Worm (Caenorhabditis elegans): Measurements from ENCODE around the gene W10C4.1.

Gene W10C4.1

DNA sequence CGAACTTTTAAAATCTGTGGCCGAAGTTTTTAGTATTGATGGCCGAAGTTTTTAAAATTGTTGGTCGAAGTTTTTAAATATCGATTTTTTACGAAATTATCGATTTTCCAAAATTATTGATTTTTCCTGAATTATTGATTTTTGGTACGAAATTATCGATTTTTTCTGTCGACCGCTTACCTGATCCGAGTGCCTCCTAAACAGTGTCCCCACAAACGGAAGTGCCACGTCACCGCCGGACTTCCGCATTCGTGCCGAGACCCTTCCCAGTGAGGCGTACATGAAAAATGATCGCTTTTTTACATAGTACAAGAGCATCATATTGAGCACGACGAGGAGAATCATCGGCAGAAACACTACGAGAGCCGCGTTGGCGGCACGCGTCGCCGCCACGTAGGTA is 3.0 kb downstream of the W10C4.1 start:
- TF ChIP-seq ceh-48 (tag; optimal IDR thresholded peaks at IDR 0.05) (peak; percentile 69), dve-1 (tag; optimal IDR thresholded peaks at IDR 0.05) (no peak)

DNA sequence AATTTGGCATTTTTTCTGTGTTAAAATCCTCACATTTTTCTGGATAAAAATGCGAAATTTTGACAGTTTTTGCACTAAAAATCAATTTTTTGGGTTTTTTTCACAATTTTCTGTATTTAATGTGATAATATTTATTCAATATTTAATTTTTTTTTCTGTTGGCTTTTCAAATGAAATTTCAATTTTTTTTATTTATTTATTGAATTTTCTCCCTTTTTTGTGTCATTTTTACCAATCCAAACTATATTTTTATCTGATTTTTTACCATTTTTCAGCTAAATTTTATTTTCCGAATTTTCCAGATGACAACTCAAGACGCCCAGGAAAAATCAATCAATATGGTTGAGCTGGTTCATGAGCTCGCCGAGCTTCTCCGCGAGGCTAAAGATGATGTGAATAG is 12.8 kb downstream of the W10C4.1 start, which contains the start of gene F40G9.17:
TSS of gene F40G9.17 (plus strand) at position 301 of the 400 bp plus-strand sequence.
- no peak for TF ChIP-seq sox-2 (GFP tag; IDR thresholded peaks at IDR 0.05)
- TF ChIP-seq lim-6 (tag; optimal IDR thresholded peaks at IDR 0.05), result no peak
- no peak for TF ChIP-seq che-1 (tag; optimal IDR thresholded peaks at IDR 0.05)
- TF ChIP-seq sox-4 (tag; optimal IDR thresholded peaks at IDR 0.05), result no peak
- TF ChIP-seq fkh-6 (tag; optimal IDR thresholded peaks at IDR 0.05), result no peak
- TF ChIP-seq lin-11 (tag; optimal IDR thresholded peaks at IDR 0.05), result no peak
- TF ChIP-seq ceh-6 (GFP tag; optimal IDR thresholded peaks at IDR 0.05), result no peak
- no peak for TF ChIP-seq eyg-1 (tag; optimal IDR thresholded peaks at IDR 0.05)
- TF ChIP-seq mec-3 (tag; optimal IDR thresholded peaks at IDR 0.05; ENCODE audit: borderline replicate concordance), result no peak
- no peak for TF ChIP-seq sdc-2 (tag; optimal IDR thresholded peaks at IDR 0.05)
- no peak for TF ChIP-seq tbx-7 (tag; optimal IDR thresholded peaks at IDR 0.05)
- no peak for TF ChIP-seq F13H6.1 (tag; optimal IDR thresholded peaks at IDR 0.05)
- no peak for TF ChIP-seq tbx-2 (tag; optimal IDR thresholded peaks at IDR 0.05)
- no peak for TF ChIP-seq syd-9 (tag; optimal IDR thresholded peaks at IDR 0.05)
- TF ChIP-seq pha-4 (tag; optimal IDR thresholded peaks at IDR 0.05), result no peak
- TF ChIP-seq unc-3 (GFP tag; conservative IDR thresholded peaks at IDR 0.05), result no peak
- TF ChIP-seq unc-3 (tag; optimal IDR thresholded peaks at IDR 0.05), result no peak
- no peak for TF ChIP-seq pag-3 (tag; optimal IDR thresholded peaks at IDR 0.05; ENCODE audit: borderline replicate concordance)
- TF ChIP-seq Y22D7AL.16 (tag; optimal IDR thresholded peaks at IDR 0.05), result no peak
- no peak for TF ChIP-seq C38D4.7 (GFP tag; optimal IDR thresholded peaks at IDR 0.05)
- TF ChIP-seq madf-2 (tag; optimal IDR thresholded peaks at IDR 0.05), result no peak

DNA sequence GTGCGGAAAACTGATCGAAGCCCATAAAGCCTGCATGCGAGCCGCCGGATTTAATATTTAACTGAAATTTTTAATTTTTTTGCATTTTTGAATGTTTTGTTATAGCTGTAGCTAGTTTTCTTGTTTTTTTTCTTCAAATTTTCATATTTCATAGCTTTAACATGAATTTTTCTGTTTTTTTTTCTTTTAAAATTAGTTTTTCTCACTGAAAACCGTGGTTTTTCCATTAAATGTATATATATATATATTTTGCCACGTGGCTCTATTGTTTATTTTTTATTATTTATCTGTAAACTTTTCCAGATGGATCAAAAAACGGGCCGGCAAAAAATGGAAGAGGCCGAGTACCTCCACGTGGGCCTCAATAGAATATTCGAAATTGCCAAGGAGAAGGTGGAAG is 15.1 kb downstream of the W10C4.1 start, which contains the start of gene sec-20:
TSS of gene sec-20 (plus strand) at position 301 of the 400 bp plus-strand sequence.
- TF ChIP-seq pha-2 (tag; optimal IDR thresholded peaks at IDR 0.05) (no peak), fax-1 (tag; optimal IDR thresholded peaks at IDR 0.05) (no peak), ref-2 (tag; optimal IDR thresholded peaks at IDR 0.05) (no peak), ceh-24 (tag; optimal IDR thresholded peaks at IDR 0.05) (no peak), ttx-3 (tag; optimal IDR thresholded peaks at IDR 0.05) (no peak), ceh-14 (tag; optimal IDR thresholded peaks at IDR 0.05) (no peak)

DNA sequence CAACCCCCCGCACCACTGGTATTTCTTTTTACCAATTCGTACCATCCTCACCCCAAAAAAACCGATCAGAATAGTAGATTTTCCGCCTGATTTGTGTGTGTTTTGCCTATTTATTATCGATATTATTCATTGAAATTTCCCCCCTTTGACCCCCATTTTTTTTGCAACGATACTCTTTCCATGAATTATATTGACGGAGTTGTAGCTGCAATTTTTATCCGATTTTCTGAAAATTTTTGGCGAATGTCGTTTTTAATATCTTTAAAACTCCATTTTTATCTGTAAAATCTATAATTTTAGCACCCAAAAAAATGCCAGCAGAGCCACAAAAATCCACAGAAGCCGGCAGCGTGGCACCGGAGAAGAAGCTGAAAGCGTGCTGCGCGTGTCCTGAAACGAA is 16.2 kb downstream of the W10C4.1 start, which contains the start of gene cox-17:
TSS of gene cox-17 (plus strand) at position 301 of the 400 bp plus-strand sequence.
- no peak for TF ChIP-seq unc-55 (GFP tag; optimal IDR thresholded peaks at IDR 0.05)

DNA sequence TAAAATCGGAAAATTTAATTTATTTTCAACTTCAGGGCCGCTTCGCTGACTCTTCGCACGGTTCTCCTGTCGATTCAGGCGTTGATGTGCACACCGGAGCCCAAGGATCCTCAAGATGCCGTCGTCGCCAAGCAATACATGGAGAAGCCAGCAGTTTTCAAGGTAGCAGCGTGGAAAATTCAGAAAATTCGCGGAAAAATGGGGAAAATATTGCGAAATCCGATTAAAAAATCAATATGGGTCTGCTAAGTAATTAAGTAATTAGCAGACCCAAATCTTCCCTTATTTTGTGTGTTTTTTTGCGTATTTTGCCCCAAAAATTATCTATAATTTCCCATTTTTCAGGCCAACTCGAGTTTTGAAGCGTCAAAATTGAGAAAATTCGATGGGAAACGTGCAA is 17.6 kb downstream of the W10C4.1 start:
- no peak for TF ChIP-seq ama-1 (optimal IDR thresholded peaks at IDR 0.05)
- no peak for TF ChIP-seq unc-3 (GFP tag; conservative IDR thresholded peaks at IDR 0.05)
- no peak for TF ChIP-seq unc-3 (tag; optimal IDR thresholded peaks at IDR 0.05)
- no peak for TF ChIP-seq hlh-30 (tag; optimal IDR thresholded peaks at IDR 0.05; ENCODE audit: insufficient read depth)
- no peak for TF ChIP-seq pqm-1 (tag; optimal IDR thresholded peaks at IDR 0.05)
- no peak for TF ChIP-seq C08G9.2 (tag; optimal IDR thresholded peaks at IDR 0.05)
- TF ChIP-seq dve-1 (tag; optimal IDR thresholded peaks at IDR 0.05), result no peak
- no peak for TF ChIP-seq ceh-31 (tag; optimal IDR thresholded peaks at IDR 0.05)
- no peak for TF ChIP-seq T23F11.4 (GFP tag; optimal IDR thresholded peaks at IDR 0.05)
- TF ChIP-seq gmeb-2 (tag; optimal IDR thresholded peaks at IDR 0.05), result no peak
- TF ChIP-seq ref-2 (tag; optimal IDR thresholded peaks at IDR 0.05), result no peak
- no peak for TF ChIP-seq rnt-1 (tag; optimal IDR thresholded peaks at IDR 0.05)
- no peak for TF ChIP-seq zip-5 (tag; optimal IDR thresholded peaks at IDR 0.05)
- no peak for TF ChIP-seq K09A11.1 (tag; optimal IDR thresholded peaks at IDR 0.05; ENCODE audit: insufficient read depth)
- no peak for TF ChIP-seq ceh-6 (GFP tag; optimal IDR thresholded peaks at IDR 0.05)
- TF ChIP-seq elt-4 (tag; optimal IDR thresholded peaks at IDR 0.05), result no peak
- no peak for TF ChIP-seq unc-55 (GFP tag; optimal IDR thresholded peaks at IDR 0.05)
- no peak for TF ChIP-seq hlh-15 (tag; optimal IDR thresholded peaks at IDR 0.05)
- no peak for TF ChIP-seq unc-86 (tag; optimal IDR thresholded peaks at IDR 0.05)
